Fruit fly (Drosophila melanogaster): Measurements from ENCODE around the gene Gr36b.

- TF ChIP-seq psq (optimal IDR thresholded peaks at IDR 0.05) (no peak), ttk (optimal IDR thresholded peaks at IDR 0.05) (no peak), insv (optimal IDR thresholded peaks at IDR 0.05) (no peak), Myc (optimal IDR thresholded peaks at IDR 0.05) (no peak)
These were observed 48.5 kb downstream of the Gr36b start for dm6 chr2L:17227102-17227501.
